Fruit fly (Drosophila melanogaster): ENCODE results near the gene CG9592.
A peak's percentile ranks its signal among the peaks of the same experiment; 100 is the strongest.

- TF ChIP-seq Clk (GFP tag; optimal IDR thresholded peaks at IDR 0.05) (no peak), Crg-1 (GFP tag; optimal IDR thresholded peaks at IDR 0.05) (no peak), bab1 (GFP tag; optimal IDR thresholded peaks at IDR 0.05) (no peak), CG33017 (tag; optimal IDR thresholded peaks at IDR 0.05) (no peak), kay (GFP tag; ENCODE audit: borderline replicate concordance) (peak; percentile 42), CG7045 (GFP tag; optimal IDR thresholded peaks at IDR 0.05) (no peak), CG12768 (GFP tag; optimal IDR thresholded peaks at IDR 0.05) (no peak), tj (GFP tag; optimal IDR thresholded peaks at IDR 0.05) (peak; percentile 64), Hr96 (GFP tag; optimal IDR thresholded peaks at IDR 0.05) (no peak), ovo (GFP tag; optimal IDR thresholded peaks at IDR 0.05) (no peak), CG7101 (tag; optimal IDR thresholded peaks at IDR 0.05) (no peak), CG1620 (GFP tag; optimal IDR thresholded peaks at IDR 0.05) (no peak), Mnt (GFP tag; optimal IDR thresholded peaks at IDR 0.05) (no peak)
Observed at dm6 chr3L:14558947-14559509, 41.4 kb downstream of the CG9592 start.
